Fruit fly (Drosophila melanogaster) S2 (cell line): Measurements from ENCODE around the gene Myo31DF.
A peak's percentile ranks its signal among the peaks of the same experiment; 100 is the strongest.

Source experiments
- CG8478 ChIP-seq: fragments of >200 bp; optimal IDR thresholded peaks from 2 replicates; lab custom pipeline; 2018
- CTCF ChIP-seq, 2 experiments: fragments of >200 bp; optimal IDR thresholded peaks; 2 replicates each; lab custom pipeline; 2018

Gene Myo31DF

dm6 chr2L:10506557-10507252 is at the start of gene Myo31DF, which contains the start of gene CG6094:
Gene Myo31DF (minus strand): TSS chr2L:10506779.
Gene CG6094 (plus strand): TSS chr2L:10507081.
- no peak for TF ChIP-seq CG8478 (lab: Kevin White, UChicago)
- TF ChIP-seq CTCF (optimal IDR thresholded peaks at IDR 0.05; lab: Kevin White, UChicago), result peak; percentile 36 to 60

dm6 chr2L:10555269-10555668 is 48.7 kb upstream of the Myo31DF start:
- no peak for TF ChIP-seq CTCF (optimal IDR thresholded peaks at IDR 0.05; lab: Kevin White, UChicago)
- TF ChIP-seq CG8478 (lab: Kevin White, UChicago), result no peak

dm6 chr2L:10554676-10555075 is 48.1 kb upstream of the Myo31DF start:
- no peak for TF ChIP-seq CTCF (optimal IDR thresholded peaks at IDR 0.05; lab: Kevin White, UChicago)

- TF ChIP-seq CG8478 (lab: Kevin White, UChicago) (no peak), CTCF (optimal IDR thresholded peaks at IDR 0.05; lab: Kevin White, UChicago) (no peak)
Measured at dm6 chr2L:10553692-10554091, 47.1 kb upstream of the Myo31DF start.

dm6 chr2L:10552807-10553206 is 46.2 kb upstream of the Myo31DF start:
- TF ChIP-seq CG8478 (lab: Kevin White, UChicago) (no peak), CTCF (optimal IDR thresholded peaks at IDR 0.05; lab: Kevin White, UChicago) (no peak)

dm6 chr2L:10548814-10549423 is 42.3 kb upstream of the Myo31DF start:
- TF ChIP-seq CG8478 (lab: Kevin White, UChicago) (no peak), CTCF (optimal IDR thresholded peaks at IDR 0.05; lab: Kevin White, UChicago) (no peak)

- no peak for TF ChIP-seq CTCF (optimal IDR thresholded peaks at IDR 0.05; lab: Kevin White, UChicago)
- no peak for TF ChIP-seq CG8478 (lab: Kevin White, UChicago)
Measured at dm6 chr2L:10544421-10545120, 38.0 kb upstream of the Myo31DF start, which contains the start of gene Trim9. Gene Trim9 (plus strand): TSS chr2L:10544883.

- TF ChIP-seq CTCF (optimal IDR thresholded peaks at IDR 0.05; lab: Kevin White, UChicago) (no peak), CG8478 (lab: Kevin White, UChicago) (no peak)
Measured at dm6 chr2L:10543992-10544391, 37.4 kb upstream of the Myo31DF start.

- no peak for TF ChIP-seq CTCF (optimal IDR thresholded peaks at IDR 0.05; lab: Kevin White, UChicago)
- TF ChIP-seq CG8478 (lab: Kevin White, UChicago), result no peak
Measured at dm6 chr2L:10543048-10543752, 36.6 kb upstream of the Myo31DF start.

- TF ChIP-seq CG8478 (lab: Kevin White, UChicago) (no peak), CTCF (optimal IDR thresholded peaks at IDR 0.05; lab: Kevin White, UChicago) (no peak)
Measured at dm6 chr2L:10539360-10539759, 32.8 kb upstream of the Myo31DF start.

dm6 chr2L:10534022-10534421 is 27.4 kb upstream of the Myo31DF start, which contains the start of gene CG18302:
Gene CG18302 (plus strand): TSS chr2L:10534322.
- TF ChIP-seq CTCF (optimal IDR thresholded peaks at IDR 0.05; lab: Kevin White, UChicago), result no peak
- no peak for TF ChIP-seq CG8478 (lab: Kevin White, UChicago)

- TF ChIP-seq CTCF (optimal IDR thresholded peaks at IDR 0.05; lab: Kevin White, UChicago) (no peak), CG8478 (lab: Kevin White, UChicago) (no peak)
Measured at dm6 chr2L:10531521-10531920, 24.9 kb upstream of the Myo31DF start, which contains the start of gene CG18301. Gene CG18301 (plus strand): TSS chr2L:10531821.

dm6 chr2L:10530089-10530488 is 23.5 kb upstream of the Myo31DF start:
- TF ChIP-seq CG8478 (lab: Kevin White, UChicago) (no peak), CTCF (optimal IDR thresholded peaks at IDR 0.05; lab: Kevin White, UChicago) (no peak)

dm6 chr2L:10528984-10529383 is 22.4 kb upstream of the Myo31DF start:
- TF ChIP-seq CG8478 (lab: Kevin White, UChicago), result no peak
- no peak for TF ChIP-seq CTCF (optimal IDR thresholded peaks at IDR 0.05; lab: Kevin White, UChicago)
